Worm (Caenorhabditis elegans) whole organism, late embryonic: ENCODE data around the gene F36D3.5.

Source experiments
- F13H6.1 ChIP-seq: sonication (generic microtip); optimal IDR thresholded peaks from 2 replicates; lab custom pipeline; 2016; ENCODE audit warnings: missing genetic modification characterization, missing compliant biosample characterization
- tbx-7 ChIP-seq: sonication (generic microtip); optimal IDR thresholded peaks from 2 replicates; lab custom pipeline; 2016; ENCODE audit warnings: missing genotype, missing genetic modification characterization, missing compliant biosample characterization
- zip-5 ChIP-seq: sonication (generic microtip); optimal IDR thresholded peaks from 2 replicates; lab custom pipeline; 2016; ENCODE audit warnings: missing genetic modification characterization, missing compliant biosample characterization

DNA sequence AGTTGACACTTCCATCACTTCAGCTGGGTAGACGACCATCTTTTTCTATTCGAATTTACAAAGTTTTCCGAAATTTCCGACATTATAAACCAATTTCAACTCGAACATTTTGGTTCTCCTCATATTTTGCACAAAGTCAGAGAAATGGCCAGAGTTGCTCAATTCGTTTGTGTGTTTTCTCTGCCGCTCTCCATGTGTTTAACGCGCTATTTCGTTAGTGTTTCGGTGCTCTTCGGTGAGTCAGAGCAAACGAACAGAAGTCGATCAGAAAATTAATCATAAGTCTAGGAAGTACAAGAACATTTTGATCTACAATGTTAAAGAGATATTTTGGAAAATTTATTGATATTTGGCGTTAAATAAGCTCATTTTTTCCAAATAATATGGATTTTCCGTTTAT, 6.4 kb downstream of the F36D3.5 start, which contains the start of gene srr-3:
- TF ChIP-seq tbx-7 (tag; lab: Kevin White, UChicago) (no peak), zip-5 (no peak), F13H6.1 (tag; lab: Kevin White, UChicago) (no peak)
